Fruit fly (Drosophila melanogaster) whole organism, embryonic: ENCODE measurements around the gene wb.

Experiments
- BtbVII ChIP-seq: fragments of 200-800 bp; sonication (Bioruptor generic); optimal IDR thresholded peaks from 3 replicates; lab custom pipeline; 2017; ENCODE audit warnings: missing biosample characterization, mild to moderate bottlenecking, missing genetic modification characterization
- Bteb2 ChIP-seq: fragments of 200-800 bp; sonication (Bioruptor generic); optimal IDR thresholded peaks from 2 replicates; lab custom pipeline; 2016; ENCODE audit warnings: missing biosample characterization, missing genetic modification characterization
- CG10431 ChIP-seq: fragments of 200-800 bp; sonication (Bioruptor generic); optimal IDR thresholded peaks from 3 replicates; lab custom pipeline; 2018; ENCODE audit warnings: missing biosample characterization, mild to moderate bottlenecking, missing genetic modification characterization
- CG12155 ChIP-seq: fragments of 200-800 bp; sonication (Bioruptor generic); optimal IDR thresholded peaks from 3 replicates; lab custom pipeline; 2016; ENCODE audit warnings: missing biosample characterization, missing genetic modification characterization
- CG13287 ChIP-seq: fragments of 200-800 bp; sonication (Bioruptor generic); IDR thresholded peaks from 2 replicates; pipeline ENCODE4 v1.3.6; 2022; ENCODE audit warnings: missing biosample characterization, missing genetic modification characterization; ENCODE audit not compliant: partially characterized antibody
- CG13424 ChIP-seq: fragments of 200-800 bp; sonication (Bioruptor generic); optimal IDR thresholded peaks from 2 replicates; lab custom pipeline; 2019; ENCODE audit warnings: missing biosample characterization, mild to moderate bottlenecking, missing genetic modification characterization, moderate library complexity
- CG1603 ChIP-seq: fragments of 200-800 bp; sonication (Bioruptor generic); optimal IDR thresholded peaks from 2 replicates; lab custom pipeline; 2019; ENCODE audit warnings: missing biosample characterization, mild to moderate bottlenecking, missing genetic modification characterization, moderate library complexity
- CG17186 ChIP-seq: fragments of 200-800 bp; sonication (Bioruptor generic); optimal IDR thresholded peaks from 3 replicates; lab custom pipeline; 2017; ENCODE audit warnings: missing biosample characterization, missing genetic modification reagents, missing genetic modification characterization
- CG18262 ChIP-seq: fragments of 200-800 bp; optimal IDR thresholded peaks from 3 replicates; lab custom pipeline; 2019; ENCODE audit warnings: missing biosample characterization, mild to moderate bottlenecking, missing genetic modification characterization, moderate library complexity
- CG34376 ChIP-seq: fragments of 200-800 bp; sonication (Bioruptor generic); optimal IDR thresholded peaks from 2 replicates; lab custom pipeline; 2018; ENCODE audit warnings: missing biosample characterization, mild to moderate bottlenecking, missing genetic modification characterization
- CG3838 ChIP-seq: fragments of 200-800 bp; sonication (Bioruptor generic); optimal IDR thresholded peaks from 3 replicates; lab custom pipeline; 2016; ENCODE audit warnings: missing biosample characterization, missing genetic modification characterization
- CG6175 ChIP-seq: fragments of 200-800 bp; sonication (Bioruptor generic); IDR thresholded peaks from 3 replicates; pipeline ENCODE4 v1.3.6; 2022; ENCODE audit warnings: missing biosample characterization, missing genetic modification characterization
- CG8281 ChIP-seq: fragments of 200-800 bp; sonication (Bioruptor generic); optimal IDR thresholded peaks from 2 replicates; lab custom pipeline; 2018; ENCODE audit warnings: missing biosample characterization, mild to moderate bottlenecking, missing genetic modification characterization, moderate library complexity
- CG8944 ChIP-seq: fragments of 200-800 bp; sonication (Bioruptor generic); optimal IDR thresholded peaks from 3 replicates; lab custom pipeline; 2016; ENCODE audit warnings: missing biosample characterization, missing genetic modification characterization
- CG9727 ChIP-seq: fragments of 200-800 bp; sonication (Bioruptor generic); optimal IDR thresholded peaks from 3 replicates; lab custom pipeline; 2017; ENCODE audit warnings: missing biosample characterization, mild to moderate bottlenecking, missing genetic modification characterization
- CG9797 ChIP-seq: fragments of 200-800 bp; sonication (Bioruptor generic); optimal IDR thresholded peaks from 3 replicates; lab custom pipeline; 2018; ENCODE audit warnings: missing biosample characterization, mild to moderate bottlenecking, missing genetic modification characterization
- D19A ChIP-seq: fragments of 200-800 bp; optimal IDR thresholded peaks from 3 replicates; lab custom pipeline; 2019; ENCODE audit warnings: missing biosample characterization, mild to moderate bottlenecking, missing genetic modification characterization, moderate library complexity
- Dek ChIP-seq: fragments of 200-800 bp; sonication (Bioruptor generic); optimal IDR thresholded peaks from 3 replicates; lab custom pipeline; 2019; ENCODE audit warnings: missing biosample characterization, mild to moderate bottlenecking, missing genetic modification characterization, moderate library complexity
- GATAe ChIP-seq: fragments of 200-800 bp; sonication (Bioruptor generic); conservative IDR thresholded peaks from 2 replicates; pipeline ENCODE4 v1.3.6; 2022; ENCODE audit warnings: missing biosample characterization, missing genetic modification characterization
- Gsc ChIP-seq: fragments of 200-800 bp; sonication (Bioruptor generic); IDR thresholded peaks from 2 replicates; pipeline ENCODE4 v1.3.6; 2022; ENCODE audit warnings: missing biosample characterization, missing genetic modification characterization
- Hey ChIP-seq: fragments of 200-800 bp; sonication (Bioruptor generic); optimal IDR thresholded peaks from 3 replicates; lab custom pipeline; 2018; ENCODE audit warnings: missing biosample characterization, mild to moderate bottlenecking, missing genetic modification characterization
- Hmr ChIP-seq: fragments of 200-800 bp; sonication (Bioruptor generic); optimal IDR thresholded peaks from 3 replicates; lab custom pipeline; 2017; ENCODE audit warnings: mild to moderate bottlenecking, missing biosample characterization, missing genetic modification reagents, missing genetic modification characterization
- Hr78 ChIP-seq, 2 experiments: fragments of 200-800 bp in 1 of 2; fragments of >200 bp in 1 of 2; sonication (Bioruptor generic) in 1 of 2; optimal IDR thresholded peaks; 2 replicates each; lab custom pipeline; 2017 to 2019; ENCODE audit warnings: missing biosample characterization in 2 of 2, missing genetic modification characterization in 2 of 2, mild to moderate bottlenecking in 1 of 2, moderate library complexity in 1 of 2
- Mrtf ChIP-seq: fragments of 200-800 bp; sonication (Bioruptor generic); IDR thresholded peaks from 3 replicates; pipeline ENCODE4 v1.3.6; 2022; ENCODE audit warnings: missing biosample characterization, missing genetic modification characterization
- Neu2 ChIP-seq: fragments of 200-800 bp; sonication (Bioruptor generic); optimal IDR thresholded peaks from 3 replicates; lab custom pipeline; 2016; ENCODE audit warnings: missing biosample characterization, missing genetic modification characterization, borderline replicate concordance
- Pdp1 ChIP-seq, 2 experiments: fragments of 200-800 bp; sonication (Bioruptor generic); optimal IDR thresholded peaks; 3 replicates each; lab custom pipeline; 2016; ENCODE audit warnings: missing biosample characterization in 2 of 2, missing genetic modification characterization in 2 of 2, mild to moderate bottlenecking in 1 of 2, moderate library complexity in 1 of 2
- Sin3A ChIP-seq: fragments of >200 bp; optimal IDR thresholded peaks from 2 replicates; lab custom pipeline; 2018
- Sox100B ChIP-seq: fragments of 200-800 bp; sonication (Bioruptor generic); optimal IDR thresholded peaks from 3 replicates; lab custom pipeline; 2018; ENCODE audit warnings: missing biosample characterization, mild to moderate bottlenecking, missing genetic modification characterization
- Sry-δ ChIP-seq: fragments of 200-800 bp; sonication (Bioruptor generic); optimal IDR thresholded peaks from 2 replicates; lab custom pipeline; 2016; ENCODE audit warnings: missing biosample characterization, missing genetic modification characterization
- Xbp1 ChIP-seq: fragments of 200-800 bp; sonication (Bioruptor generic); optimal IDR thresholded peaks from 3 replicates; lab custom pipeline; 2016; ENCODE audit warnings: missing biosample characterization, mild to moderate bottlenecking, missing genetic modification characterization
- ase ChIP-seq: fragments of 200-800 bp; sonication (Bioruptor generic); IDR thresholded peaks from 3 replicates; pipeline ENCODE4 v1.3.6; 2022; ENCODE audit warnings: missing biosample characterization, missing genetic modification characterization
- corto ChIP-seq: fragments of 200-800 bp; sonication (Bioruptor generic); optimal IDR thresholded peaks from 2 replicates; lab custom pipeline; 2016; ENCODE audit warnings: missing biosample characterization, mild to moderate bottlenecking, missing genetic modification characterization, moderate library complexity
- disco-r ChIP-seq: fragments of 200-800 bp; sonication (Bioruptor generic); optimal IDR thresholded peaks from 2 replicates; lab custom pipeline; 2016; ENCODE audit warnings: missing biosample characterization, missing genetic modification characterization
- dmrt11E ChIP-seq: fragments of 200-800 bp; sonication (Bioruptor generic); optimal IDR thresholded peaks from 3 replicates; lab custom pipeline; 2018; ENCODE audit warnings: missing biosample characterization, mild to moderate bottlenecking, missing genetic modification characterization, moderate library complexity
- ewg ChIP-seq: fragments of 200-800 bp; sonication (Bioruptor generic); optimal IDR thresholded peaks from 3 replicates; lab custom pipeline; 2017; ENCODE audit warnings: mild to moderate bottlenecking, missing biosample characterization, missing genetic modification reagents, missing genetic modification characterization
- exex ChIP-seq: fragments of 200-800 bp; sonication (Bioruptor generic); optimal IDR thresholded peaks from 4 replicates; lab custom pipeline; 2018; ENCODE audit warnings: missing biosample characterization, mild to moderate bottlenecking, missing genetic modification characterization, moderate library complexity
- fd3F ChIP-seq: fragments of 200-800 bp; sonication (Bioruptor generic); optimal IDR thresholded peaks from 2 replicates; lab custom pipeline; 2018; ENCODE audit warnings: missing biosample characterization, mild to moderate bottlenecking, missing genetic modification characterization, moderate library complexity
- grn ChIP-seq: fragments of 200-800 bp; sonication (Bioruptor generic); optimal IDR thresholded peaks from 3 replicates; lab custom pipeline; 2017; ENCODE audit warnings: missing biosample characterization, missing genetic modification characterization
- gsb ChIP-seq: fragments of 200-800 bp; sonication (Bioruptor generic); IDR thresholded peaks from 2 replicates; pipeline ENCODE4 v1.3.6; 2022; ENCODE audit warnings: missing biosample characterization, missing genetic modification characterization
- kni ChIP-seq: fragments of 200-800 bp; sonication (Bioruptor generic); optimal IDR thresholded peaks from 3 replicates; lab custom pipeline; 2017; ENCODE audit warnings: mild to moderate bottlenecking, missing biosample characterization, missing genetic modification reagents, missing genetic modification characterization
- lilli ChIP-seq: fragments of 200-800 bp; sonication (Bioruptor generic); optimal IDR thresholded peaks from 3 replicates; lab custom pipeline; 2016; ENCODE audit warnings: missing biosample characterization, missing genetic modification characterization
- mirr ChIP-seq: fragments of 200-800 bp; sonication (Bioruptor generic); optimal IDR thresholded peaks from 3 replicates; lab custom pipeline; 2018; ENCODE audit warnings: missing biosample characterization, mild to moderate bottlenecking, missing genetic modification characterization
- nerfin-2 ChIP-seq: fragments of 200-800 bp; sonication (Bioruptor generic); IDR thresholded peaks from 2 replicates; pipeline ENCODE4 v1.3.6; 2022; ENCODE audit warnings: missing biosample characterization, missing genetic modification characterization; ENCODE audit not compliant: partially characterized antibody
- odd ChIP-seq: fragments of 200-800 bp; sonication (Bioruptor generic); optimal IDR thresholded peaks from 2 replicates; lab custom pipeline; 2017; ENCODE audit warnings: missing biosample characterization, mild to moderate bottlenecking, missing genetic modification characterization
- pfk ChIP-seq: fragments of 200-800 bp; sonication (Bioruptor generic); optimal IDR thresholded peaks from 2 replicates; lab custom pipeline; 2018; ENCODE audit warnings: missing biosample characterization, mild to moderate bottlenecking, missing genetic modification characterization, moderate library complexity
- pum ChIP-seq: fragments of 200-800 bp; sonication (Bioruptor generic); optimal IDR thresholded peaks from 2 replicates; lab custom pipeline; 2016; ENCODE audit warnings: missing biosample characterization, missing genetic modification characterization
- row ChIP-seq: fragments of 200-800 bp; sonication (Bioruptor generic); IDR thresholded peaks from 3 replicates; pipeline ENCODE4 v1.3.6; 2022; ENCODE audit warnings: missing biosample characterization, missing genetic modification characterization
- sd ChIP-seq: fragments of 200-800 bp; sonication (Bioruptor generic); optimal IDR thresholded peaks from 3 replicates; lab custom pipeline; 2018; ENCODE audit warnings: missing biosample characterization, mild to moderate bottlenecking, missing genetic modification characterization, moderate library complexity
- sqz ChIP-seq: fragments of 200-800 bp; sonication (Bioruptor generic); optimal IDR thresholded peaks from 3 replicates; lab custom pipeline; 2018; ENCODE audit warnings: missing biosample characterization, mild to moderate bottlenecking, missing genetic modification characterization
- tll ChIP-seq, 2 experiments: fragments of 200-800 bp in 1 of 2; fragments of >200 bp in 1 of 2; sonication (Bioruptor generic) in 1 of 2; optimal IDR thresholded peaks; 2 replicates each; lab custom pipeline; 2017 to 2019; ENCODE audit warnings: missing biosample characterization in 2 of 2, missing genetic modification characterization in 2 of 2, mild to moderate bottlenecking in 1 of 2, moderate library complexity in 1 of 2
- unc-4 ChIP-seq: fragments of 200-800 bp; sonication (Bioruptor generic); IDR thresholded peaks from 2 replicates; pipeline ENCODE4 v1.3.6; 2022; ENCODE audit warnings: missing biosample characterization, missing genetic modification characterization; ENCODE audit not compliant: partially characterized antibody

wb gene

DNA sequence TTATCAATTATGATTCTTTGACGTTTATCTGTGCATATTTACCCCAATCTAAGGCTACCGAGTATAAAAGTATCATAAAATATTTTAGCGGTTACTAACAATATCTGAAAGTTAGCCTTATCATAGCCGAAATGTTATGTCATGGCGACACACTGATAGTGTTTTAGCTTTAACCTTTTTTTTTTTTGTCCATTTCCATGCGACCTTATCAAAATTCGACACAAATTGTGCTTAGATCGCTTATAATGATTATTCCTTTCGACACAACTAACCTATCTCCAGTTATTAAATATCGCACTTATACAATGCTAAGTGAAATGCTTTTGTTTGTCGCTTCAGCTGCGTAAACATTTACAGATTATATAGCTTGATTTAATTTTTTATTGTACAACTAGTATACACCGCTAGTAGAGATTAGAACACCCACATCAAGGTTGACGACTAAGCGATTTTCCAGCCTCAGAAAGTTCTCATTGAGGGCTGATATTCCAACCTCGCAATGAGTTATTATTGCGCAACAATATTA is 73.5 kb downstream of the wb start:
- no peak for TF ChIP-seq CG17186 (GFP tag; lab: Kevin White, UChicago)
- no peak for TF ChIP-seq GATAe (GFP tag; lab: Robert Waterston, UW)
- TF ChIP-seq CG8944 (GFP tag; lab: Kevin White, UChicago), result no peak
- TF ChIP-seq dmrt11E, result no peak
- TF ChIP-seq corto (GFP tag; lab: Kevin White, UChicago), result no peak
- TF ChIP-seq gsb (GFP tag; lab: Robert Waterston, UW), result no peak
- no peak for TF ChIP-seq Gsc
- TF ChIP-seq grn (GFP tag; lab: Kevin White, UChicago), result peak; percentile 74
- no peak for TF ChIP-seq Xbp1
- TF ChIP-seq Sin3A (lab: Kevin White, UChicago), result no peak
- no peak for TF ChIP-seq ewg (GFP tag; lab: Kevin White, UChicago)
- TF ChIP-seq CG18262, result no peak
- TF ChIP-seq row (GFP tag; lab: Robert Waterston, UW), result no peak
- TF ChIP-seq CG12155 (GFP tag; lab: Kevin White, UChicago), result no peak
- no peak for TF ChIP-seq CG13287 (GFP tag; lab: Robert Waterston, UW)
- TF ChIP-seq Hey (tag; lab: Kevin White, UChicago), result no peak
- no peak for TF ChIP-seq D19A (tag; lab: Kevin White, UChicago)
- no peak for TF ChIP-seq fd3F (GFP tag; lab: Kevin White, UChicago)
- no peak for TF ChIP-seq Sry-δ (GFP tag; lab: Kevin White, UChicago)
- peak; percentile 50 for TF ChIP-seq mirr (GFP tag; lab: Kevin White, UChicago)
- no peak for TF ChIP-seq CG8281 (tag; lab: Kevin White, UChicago)
- TF ChIP-seq CG1603 (tag; lab: Kevin White, UChicago), result no peak
- no peak for TF ChIP-seq BtbVII (GFP tag; lab: Kevin White, UChicago)
- TF ChIP-seq Mrtf, result no peak
- peak; percentile 43 for TF ChIP-seq sd (tag; lab: Kevin White, UChicago)
- no peak for TF ChIP-seq kni (GFP tag; lab: Kevin White, UChicago)
- peak in 1 of 2 experiments; percentile 86 for TF ChIP-seq Pdp1 (GFP tag; optimal IDR thresholded peaks at IDR 0.05; lab: Kevin White, UChicago)
- TF ChIP-seq Hr78 (GFP tag; optimal IDR thresholded peaks at IDR 0.05; lab: Kevin White, UChicago), result peak in 1 of 2 experiments; percentile 49
- no peak for TF ChIP-seq Hmr (GFP tag; lab: Kevin White, UChicago)
- TF ChIP-seq CG3838 (GFP tag; lab: Kevin White, UChicago), result no peak
- peak; percentile 76 for TF ChIP-seq exex (tag; lab: Kevin White, UChicago)
- TF ChIP-seq ase (GFP tag; lab: Robert Waterston, UW), result no peak
- no peak for TF ChIP-seq unc-4 (GFP tag; lab: Robert Waterston, UW)
- TF ChIP-seq CG34376 (GFP tag; lab: Kevin White, UChicago), result peak; percentile 35
- no peak for TF ChIP-seq Dek
- TF ChIP-seq CG6175, result no peak
- TF ChIP-seq lilli (GFP tag; lab: Kevin White, UChicago), result no peak
- no peak for TF ChIP-seq odd (GFP tag; lab: Kevin White, UChicago)

- no peak for TF ChIP-seq pum (GFP tag; lab: Kevin White, UChicago)
- TF ChIP-seq tll (GFP tag; optimal IDR thresholded peaks at IDR 0.05; lab: Kevin White, UChicago), result no peak
- TF ChIP-seq nerfin-2 (GFP tag; lab: Robert Waterston, UW), result no peak
- TF ChIP-seq CG10431 (GFP tag; lab: Kevin White, UChicago), result no peak
- TF ChIP-seq Bteb2, result no peak
- TF ChIP-seq Neu2 (GFP tag; lab: Kevin White, UChicago), result no peak
- TF ChIP-seq Sox100B (GFP tag; lab: Kevin White, UChicago), result no peak
- no peak for TF ChIP-seq CG13424 (tag; lab: Kevin White, UChicago)
- TF ChIP-seq CG9727, result no peak
- TF ChIP-seq pfk (GFP tag; lab: Kevin White, UChicago), result no peak
- TF ChIP-seq CG9797 (GFP tag; lab: Kevin White, UChicago), result no peak
- TF ChIP-seq disco-r (GFP tag; lab: Kevin White, UChicago), result no peak
- no peak for TF ChIP-seq sqz
These were observed 75.1 kb downstream of the wb start, which contains the start of gene CG15286 for dm6 chr2L:14337940-14338339. TSS of gene CG15286 (plus strand) at chr2L:14338240.
